Worm (Caenorhabditis elegans): ENCODE measurements around the gene try-11.

ce11 chrV:7437985-7438384 lies 13.5 kb upstream of the try-11 start, which contains the start of gene F25E5.16:
- TF ChIP-seq unc-130 (GFP tag; optimal IDR thresholded peaks at IDR 0.05) (no peak), pqm-1 (tag; optimal IDR thresholded peaks at IDR 0.05) (no peak), ama-1 (optimal IDR thresholded peaks at IDR 0.05) (no peak), jun-1 (tag; optimal IDR thresholded peaks at IDR 0.05) (no peak), snpc-4 (tag; optimal IDR thresholded peaks at IDR 0.05) (no peak), unc-39 (tag; optimal IDR thresholded peaks at IDR 0.05) (no peak), nhr-237 (tag; optimal IDR thresholded peaks at IDR 0.05) (no peak), fos-1 (tag; optimal IDR thresholded peaks at IDR 0.05) (no peak), lir-3 (tag; optimal IDR thresholded peaks at IDR 0.05) (no peak), nhr-11 (tag; optimal IDR thresholded peaks at IDR 0.05) (no peak), Y105C5A.15 (GFP tag; IDR thresholded peaks at IDR 0.05) (no peak), lim-7 (GFP tag; IDR thresholded peaks at IDR 0.05) (no peak), nhr-25 (tag; optimal IDR thresholded peaks at IDR 0.05; ENCODE audit: borderline replicate concordance, insufficient read depth) (no peak), ces-1 (GFP tag; optimal IDR thresholded peaks at IDR 0.05) (no peak)

Measured in whole organism, L4 larva.